Worm (Caenorhabditis elegans) whole organism, midembryonic: ENCODE measurements around the gene clec-160.

Experiments used
- T22C8.4 ChIP-seq: fragments of 200-800 bp; sonication (Bioruptor generic); IDR thresholded peaks from 2 replicates; pipeline ENCODE4 v1.3.6; 2022; ENCODE audit warnings: missing genetic modification characterization, missing compliant biosample characterization
- flt-1 ChIP-seq: fragments of 200-800 bp; sonication (Bioruptor generic); IDR thresholded peaks from 2 replicates; pipeline ENCODE4 v1.3.6; 2022; ENCODE audit warnings: missing genetic modification characterization, missing compliant biosample characterization
- klf-2 ChIP-seq: fragments of 200-800 bp; sonication (Bioruptor generic); conservative IDR thresholded peaks from 2 replicates; pipeline ENCODE4 v1.3.6; 2022; ENCODE audit warnings: missing genetic modification reagents, missing genetic modification characterization, missing compliant biosample characterization
- med-1 ChIP-seq: sonication (generic microtip); optimal IDR thresholded peaks from 2 replicates; lab custom pipeline; 2017; ENCODE audit warnings: missing genetic modification characterization, mild to moderate bottlenecking, missing compliant biosample characterization, antibody characterized with exemption, missing genetic modification reagents; ENCODE audit not compliant: insufficient read depth
- ref-1 ChIP-seq: fragments of 200-800 bp; sonication (Bioruptor generic); conservative IDR thresholded peaks from 2 replicates; pipeline ENCODE4 v1.3.6; 2022; ENCODE audit warnings: missing genetic modification reagents, missing genetic modification characterization, missing compliant biosample characterization
- tab-1 ChIP-seq: fragments of 200-800 bp; sonication (Bioruptor generic); IDR thresholded peaks from 2 replicates; pipeline ENCODE4 v1.3.6; 2022; ENCODE audit warnings: missing genetic modification characterization, missing compliant biosample characterization
- ztf-23 ChIP-seq: fragments of 200-800 bp; sonication (Bioruptor generic); IDR thresholded peaks from 2 replicates; pipeline ENCODE4 v1.3.6; 2022; ENCODE audit warnings: missing genetic modification reagents, missing genetic modification characterization, missing compliant biosample characterization
- ztf-29 ChIP-seq: fragments of 200-800 bp; sonication (Bioruptor generic); IDR thresholded peaks from 2 replicates; pipeline ENCODE4 v1.3.6; 2022; ENCODE audit warnings: missing genetic modification reagents, missing genetic modification characterization, missing compliant biosample characterization

ce11 chrIII:8271676-8272225, 4.0 kb downstream of the clec-160 start, which contains the start of the genes mps-4 and F09G8.10:
- no peak for TF ChIP-seq ztf-29 (GFP tag; lab: Robert Waterston, UW)
- TF ChIP-seq flt-1 (GFP tag; lab: Robert Waterston, UW), result no peak
- TF ChIP-seq ref-1 (GFP tag; lab: Robert Waterston, UW), result no peak
- no peak for TF ChIP-seq T22C8.4 (GFP tag; lab: Robert Waterston, UW)
- TF ChIP-seq tab-1, result no peak
- no peak for TF ChIP-seq med-1 (GFP tag; lab: Kevin White, UChicago)
- TF ChIP-seq ztf-23, result no peak
- no peak for TF ChIP-seq klf-2
